Worm (Caenorhabditis elegans): Measurements from ENCODE around the gene Y24D9B.1.

The Y24D9B.1 gene

DNA sequence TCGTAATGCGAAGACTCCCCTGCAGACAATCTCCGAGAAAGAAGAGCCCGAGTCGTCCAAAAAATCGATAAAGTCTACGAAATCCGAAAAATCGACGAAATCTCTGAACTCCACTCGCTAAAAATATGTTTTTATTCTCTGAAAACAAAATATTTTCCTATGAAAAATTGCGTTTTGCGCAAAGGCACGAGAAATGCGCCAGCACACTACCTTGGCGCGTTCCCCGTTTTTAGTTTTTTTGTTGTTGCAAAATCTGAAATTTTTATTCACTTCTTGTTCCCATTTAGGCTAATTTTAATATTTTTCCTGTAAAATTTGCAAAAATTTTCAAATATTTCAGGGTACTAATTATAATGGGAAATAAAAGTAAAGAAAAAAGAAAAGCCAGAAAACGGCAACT lies 43.3 kb downstream of the Y24D9B.1 start, which contains the start of gene F55F10.1:
TSS of gene F55F10.1 (plus strand) at position 341 of the 400 bp plus-strand sequence.
- peak; percentile 66 for TF ChIP-seq nhr-20 (tag; optimal IDR thresholded peaks at IDR 0.05)
- peak; percentile 65 for TF ChIP-seq nhr-19 (GFP tag; conservative IDR thresholded peaks at IDR 0.05)
- TF ChIP-seq tbx-2 (tag; optimal IDR thresholded peaks at IDR 0.05): peak; percentile 77
- TF ChIP-seq lin-35 (GFP tag; optimal IDR thresholded peaks at IDR 0.05): peak; percentile 81 to 85
- peak; percentile 66 for TF ChIP-seq unc-86 (tag; optimal IDR thresholded peaks at IDR 0.05)
- no peak for TF ChIP-seq hpl-2 (GFP tag; optimal IDR thresholded peaks at IDR 0.05)
- TF ChIP-seq dpl-1 (GFP tag; optimal IDR thresholded peaks at IDR 0.05): peak; percentile 76 to 84 (median 83)
- TF ChIP-seq xbp-1 (tag; optimal IDR thresholded peaks at IDR 0.05): peak; percentile 79
- peak; percentile 80 for TF ChIP-seq swsn-7 (tag; optimal IDR thresholded peaks at IDR 0.05)
- peak; percentile 11 for TF ChIP-seq aly-2 (tag; optimal IDR thresholded peaks at IDR 0.05)
- peak; percentile 80 for TF ChIP-seq unc-130 (tag; optimal IDR thresholded peaks at IDR 0.05)
- no peak for TF ChIP-seq fos-1 (tag; optimal IDR thresholded peaks at IDR 0.05)
- peak; percentile 77 to 87 for TF ChIP-seq efl-1 (optimal IDR thresholded peaks at IDR 0.05)
- peak; percentile 85 to 98 for TF ChIP-seq efl-1 (GFP tag; optimal IDR thresholded peaks at IDR 0.05 in 1 of 2)
- peak; percentile 8 for TF ChIP-seq lin-15B (tag; optimal IDR thresholded peaks at IDR 0.05)
- no peak for TF ChIP-seq ceh-88 (GFP tag; IDR thresholded peaks at IDR 0.05)
- peak; percentile 12 for TF ChIP-seq nhr-237 (tag; optimal IDR thresholded peaks at IDR 0.05)
- TF ChIP-seq nhr-11 (tag; optimal IDR thresholded peaks at IDR 0.05): peak; percentile 38
- peak; percentile 48 for TF ChIP-seq C16A3.4 (tag; optimal IDR thresholded peaks at IDR 0.05)
- TF ChIP-seq C04F5.9 (tag; optimal IDR thresholded peaks at IDR 0.05): peak; percentile 20
- TF ChIP-seq lin-39 (tag; optimal IDR thresholded peaks at IDR 0.05): peak; percentile 63
- TF ChIP-seq F16B12.6 (tag; optimal IDR thresholded peaks at IDR 0.05): peak; percentile 47
- peak; percentile 84 for TF ChIP-seq snu-23 (GFP tag; optimal IDR thresholded peaks at IDR 0.05)
- no peak for TF ChIP-seq unc-30 (tag; optimal IDR thresholded peaks at IDR 0.05)
- TF ChIP-seq lir-3 (tag; optimal IDR thresholded peaks at IDR 0.05; ENCODE audit: poor library complexity): no peak
- no peak for TF ChIP-seq ces-1 (GFP tag; optimal IDR thresholded peaks at IDR 0.05)
- peak; percentile 50 to 78 (median 72) for TF ChIP-seq ceh-82 (tag; optimal IDR thresholded peaks at IDR 0.05)
- peak; percentile 53 for TF ChIP-seq irx-1 (tag; optimal IDR thresholded peaks at IDR 0.05)
- TF ChIP-seq ceh-90 (tag; optimal IDR thresholded peaks at IDR 0.05): peak; percentile 29
- TF ChIP-seq nhr-71 (tag; optimal IDR thresholded peaks at IDR 0.05): peak; percentile 87
- peak; percentile 56 for TF ChIP-seq snpc-4 (tag; optimal IDR thresholded peaks at IDR 0.05)
- TF ChIP-seq elt-2 (tag; optimal IDR thresholded peaks at IDR 0.05): peak; percentile 25
- TF ChIP-seq nhr-90 (tag; optimal IDR thresholded peaks at IDR 0.05; ENCODE audit: poor library complexity): peak; percentile 61
- TF ChIP-seq fkh-8 (tag; optimal IDR thresholded peaks at IDR 0.05): peak; percentile 27
- no peak for TF ChIP-seq aha-1 (tag; optimal IDR thresholded peaks at IDR 0.05)
- peak; percentile 46 for TF ChIP-seq zip-4 (GFP tag; optimal IDR thresholded peaks at IDR 0.05)
- TF ChIP-seq lsy-2 (tag; optimal IDR thresholded peaks at IDR 0.05): peak; percentile 85 to 86
- TF ChIP-seq jun-1 (tag; optimal IDR thresholded peaks at IDR 0.05): peak; percentile 77
- TF ChIP-seq isw-1 (GFP tag; IDR thresholded peaks at IDR 0.05): peak; percentile 64
- peak; percentile 27 for TF ChIP-seq zag-1 (tag; optimal IDR thresholded peaks at IDR 0.05)
- peak; percentile 86 for TF ChIP-seq nhr-47 (tag; optimal IDR thresholded peaks at IDR 0.05)
- peak in 1 of 2 experiments; percentile 19 for TF ChIP-seq mdl-1 (tag; optimal IDR thresholded peaks at IDR 0.05)
- TF ChIP-seq skn-1 (tag; optimal IDR thresholded peaks at IDR 0.05): peak; percentile 60
- peak in 2 of 6 experiments; percentile 8 to 57 for TF ChIP-seq elt-3 (tag; optimal IDR thresholded peaks at IDR 0.05)
- TF ChIP-seq pag-3 (tag; optimal IDR thresholded peaks at IDR 0.05; ENCODE audit: borderline replicate concordance, insufficient read depth): no peak
- TF ChIP-seq rnt-1 (tag; optimal IDR thresholded peaks at IDR 0.05): peak; percentile 81
- TF ChIP-seq ets-5 (GFP tag; IDR thresholded peaks at IDR 0.05): no peak
- TF ChIP-seq sup-37 (GFP tag; optimal IDR thresholded peaks at IDR 0.05): no peak
- peak; percentile 92 for TF ChIP-seq mep-1 (tag; optimal IDR thresholded peaks at IDR 0.05)
- peak; percentile 17 for TF ChIP-seq egl-13 (tag; optimal IDR thresholded peaks at IDR 0.05)
- TF ChIP-seq unc-98 (GFP tag; IDR thresholded peaks at IDR 0.05): no peak
- TF ChIP-seq ztf-4 (tag; optimal IDR thresholded peaks at IDR 0.05): no peak
- TF ChIP-seq sox-4 (tag; optimal IDR thresholded peaks at IDR 0.05): peak; percentile 59
- TF ChIP-seq ztf-11 (tag; optimal IDR thresholded peaks at IDR 0.05): no peak

All from whole organism, L1 larva.